Fruit fly (Drosophila melanogaster) whole organism, wandering third instar larva: Measurements from ENCODE around the gene Gr10a.

Source experiments
- Hr83 ChIP-seq: fragments of 200-300 bp; sonication (Bioruptor generic); optimal IDR thresholded peaks from 2 replicates; lab custom pipeline; 2016; ENCODE audit warnings: missing biosample characterization, mild to moderate bottlenecking, missing genetic modification characterization, moderate library complexity; ENCODE audit not compliant: poor library complexity, severe bottlenecking
- Rel ChIP-seq, 2 experiments: fragments of 200-800 bp; sonication (Bioruptor generic) in 1 of 2; optimal IDR thresholded peaks; 2 replicates in 1 of 2; 3 replicates in 1 of 2; lab custom pipeline; 2016 to 2019; ENCODE audit warnings: mild to moderate bottlenecking in 2 of 2, missing biosample characterization in 2 of 2, missing genetic modification characterization in 2 of 2, moderate library complexity in 1 of 2
- Vsx2 ChIP-seq: fragments of 200-300, 225-300 bp; sonication (Bioruptor generic); optimal IDR thresholded peaks from 2 replicates; lab custom pipeline; 2018; ENCODE audit warnings: missing biosample characterization, missing genetic modification characterization; ENCODE audit not compliant: partially characterized antibody
- lola ChIP-seq: fragments of >200 bp; optimal IDR thresholded peaks from 2 replicates; lab custom pipeline; 2017; ENCODE audit warnings: missing biosample characterization, missing genetic modification characterization

DNA sequence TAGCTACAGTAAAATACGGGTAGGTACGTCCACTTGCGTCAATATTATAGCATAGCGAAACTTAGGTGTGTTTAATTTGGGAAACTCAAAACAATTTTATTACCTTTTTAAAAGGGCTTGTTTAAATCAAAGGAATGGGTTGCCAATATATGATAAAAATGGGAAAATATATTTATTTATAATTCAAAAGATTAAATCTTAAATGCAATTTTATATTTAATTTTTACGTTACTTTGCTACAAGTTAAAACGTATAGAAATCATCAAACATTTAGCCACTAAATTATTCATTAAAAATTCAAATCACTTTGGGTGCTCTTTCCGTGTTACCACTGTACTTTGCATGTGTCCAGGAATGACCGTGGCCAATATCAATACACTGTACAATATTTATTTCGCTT lies 23.7 kb upstream of the Gr10a start:
- no peak for TF ChIP-seq Rel (GFP tag; optimal IDR thresholded peaks at IDR 0.05; lab: Kevin White, UChicago)
- no peak for TF ChIP-seq Rel (tag; optimal IDR thresholded peaks at IDR 0.05; lab: Kevin White, UChicago)
- no peak for TF ChIP-seq lola
- no peak for TF ChIP-seq Hr83
- TF ChIP-seq Vsx2, result no peak
